Fruit fly (Drosophila melanogaster): ENCODE results near the gene CG16798.

Gene CG16798

DNA sequence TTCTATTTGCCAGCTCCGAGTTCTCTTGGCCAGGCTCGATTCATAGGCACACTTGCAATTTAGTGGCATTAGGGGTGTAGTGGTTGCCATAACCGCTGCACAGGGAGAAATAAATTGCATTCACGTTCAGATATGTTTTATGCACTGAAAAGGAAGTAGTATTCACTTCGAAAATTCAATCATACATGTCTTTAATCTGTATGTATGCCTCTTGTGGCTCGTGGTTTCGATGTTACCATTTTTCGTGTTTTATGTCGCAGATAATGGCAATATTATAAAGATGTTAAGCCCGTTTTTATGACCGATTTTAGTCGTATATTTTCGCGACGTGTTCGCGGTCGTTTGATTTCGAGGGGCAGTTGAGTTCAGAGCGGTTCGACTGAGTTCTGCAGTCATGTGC lies 53.6 kb downstream of the CG16798 start (continued):
- TF ChIP-seq eg (GFP tag; IDR thresholded peaks at IDR 0.05) = peak; percentile 66; the same call in 2 of the 3 replicates
- TF ChIP-seq Blimp-1 (GFP tag; optimal IDR thresholded peaks at IDR 0.05) = no peak
- no peak for TF ChIP-seq Ets21C (GFP tag; optimal IDR thresholded peaks at IDR 0.05)
- peak; percentile 5 for TF ChIP-seq acj6 (GFP tag; optimal IDR thresholded peaks at IDR 0.05)
- TF ChIP-seq CG8632 (GFP tag; optimal IDR thresholded peaks at IDR 0.05) = no peak
- TF ChIP-seq Eip75B (GFP tag; optimal IDR thresholded peaks at IDR 0.05) = no peak
- TF ChIP-seq cyc (GFP tag; optimal IDR thresholded peaks at IDR 0.05) = no peak
- TF ChIP-seq CG6792 (GFP tag; optimal IDR thresholded peaks at IDR 0.05) = no peak
- no peak for TF ChIP-seq topi (GFP tag; optimal IDR thresholded peaks at IDR 0.05)
- no peak for TF ChIP-seq esn (GFP tag; optimal IDR thresholded peaks at IDR 0.05)
- no peak for TF ChIP-seq svp (GFP tag)

DNA sequence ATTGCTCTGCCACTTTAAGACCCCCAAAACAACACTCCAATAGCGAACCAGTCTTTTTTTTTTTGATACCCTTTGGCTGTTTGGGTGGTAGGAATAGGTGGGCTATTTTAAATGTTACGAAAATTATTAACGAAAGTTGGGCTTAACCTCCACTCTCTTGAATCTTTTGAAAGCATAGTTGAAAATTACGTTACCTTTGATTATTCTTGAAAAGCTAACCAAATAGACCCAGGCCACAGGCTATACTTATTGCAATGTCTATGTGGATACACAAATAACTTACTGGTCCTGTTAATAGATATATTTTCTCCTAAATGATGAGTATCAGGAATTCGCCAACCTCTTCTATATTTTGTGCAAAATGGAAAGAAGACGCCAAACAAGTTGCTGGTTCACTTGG lies 54.2 kb downstream of the CG16798 start:
- TF ChIP-seq Hr4 (GFP tag; optimal IDR thresholded peaks at IDR 0.05) = peak; percentile 69
- TF ChIP-seq topi (GFP tag; optimal IDR thresholded peaks at IDR 0.05) = peak; percentile 53
- peak; percentile 20 for TF ChIP-seq achi (GFP tag; optimal IDR thresholded peaks at IDR 0.05)
- peak; percentile 54 for TF ChIP-seq CG32006 (GFP tag; optimal IDR thresholded peaks at IDR 0.05)
- TF ChIP-seq CG6276 (GFP tag; optimal IDR thresholded peaks at IDR 0.05) = peak; percentile 61
- TF ChIP-seq CG1621 (tag; optimal IDR thresholded peaks at IDR 0.05) = no peak
- TF ChIP-seq salr (GFP tag; optimal IDR thresholded peaks at IDR 0.05) = peak in 1 of 2 experiments; percentile 4
- TF ChIP-seq ss (GFP tag; optimal IDR thresholded peaks at IDR 0.05) = no peak
- peak; percentile 32 for TF ChIP-seq cyc (GFP tag; optimal IDR thresholded peaks at IDR 0.05)
- 0 out of 3 replicates have a peak, but pooled peaks have one; percentile 11 for TF ChIP-seq CG6163 (GFP tag; IDR thresholded peaks at IDR 0.05)
- peak; percentile 1 for TF ChIP-seq acj6 (GFP tag; optimal IDR thresholded peaks at IDR 0.05)
- TF ChIP-seq fkh (GFP tag; optimal IDR thresholded peaks at IDR 0.05) = no peak
- peak; percentile 20 for TF ChIP-seq OdsH (GFP tag; optimal IDR thresholded peaks at IDR 0.05)
- TF ChIP-seq svp (GFP tag) = peak; percentile 71
- no peak for TF ChIP-seq fd59A (GFP tag; optimal IDR thresholded peaks at IDR 0.05)
- TF ChIP-seq dsx (GFP tag; optimal IDR thresholded peaks at IDR 0.05; ENCODE audit: poor library complexity, severe bottlenecking) = no peak
- peak; percentile 59 for TF ChIP-seq CG15336 (GFP tag; IDR thresholded peaks at IDR 0.05)
- no peak for TF ChIP-seq Ets96B (tag; optimal IDR thresholded peaks at IDR 0.05)
- TF ChIP-seq Eip75B (GFP tag; optimal IDR thresholded peaks at IDR 0.05) = no peak
- TF ChIP-seq CG8119 (GFP tag; IDR thresholded peaks at IDR 0.05) = peak; percentile 71
- TF ChIP-seq CG10631 (GFP tag; optimal IDR thresholded peaks at IDR 0.05) = peak; percentile 12
- peak; percentile 20 for TF ChIP-seq CG3919 (GFP tag; optimal IDR thresholded peaks at IDR 0.05)
- TF ChIP-seq CG11762 (GFP tag; optimal IDR thresholded peaks at IDR 0.05; ENCODE audit: insufficient read depth) = no peak
- TF ChIP-seq CG8632 (GFP tag; optimal IDR thresholded peaks at IDR 0.05) = no peak
- TF ChIP-seq Lpt (GFP tag; optimal IDR thresholded peaks at IDR 0.05) = peak; percentile 22
- TF ChIP-seq Gug (GFP tag; IDR thresholded peaks at IDR 0.05) = 0 out of 2 replicates have a peak, but pooled peaks have one; percentile 28
- TF ChIP-seq esn (GFP tag; optimal IDR thresholded peaks at IDR 0.05) = no peak
- TF ChIP-seq CG6854 (GFP tag; optimal IDR thresholded peaks at IDR 0.05) = no peak
- TF ChIP-seq Eip78C (GFP tag) = peak; percentile 86
- TF ChIP-seq dac (GFP tag; optimal IDR thresholded peaks at IDR 0.05) = peak; percentile 2
- TF ChIP-seq Hr39 (GFP tag; optimal IDR thresholded peaks at IDR 0.05) = no peak
- TF ChIP-seq pdm3 (GFP tag; optimal IDR thresholded peaks at IDR 0.05) = peak; percentile 3
- peak; percentile 7 for TF ChIP-seq lz (GFP tag; optimal IDR thresholded peaks at IDR 0.05)
- TF ChIP-seq eg (GFP tag; IDR thresholded peaks at IDR 0.05) = peak; percentile 36; the same call in 1 of the 3 replicates

DNA sequence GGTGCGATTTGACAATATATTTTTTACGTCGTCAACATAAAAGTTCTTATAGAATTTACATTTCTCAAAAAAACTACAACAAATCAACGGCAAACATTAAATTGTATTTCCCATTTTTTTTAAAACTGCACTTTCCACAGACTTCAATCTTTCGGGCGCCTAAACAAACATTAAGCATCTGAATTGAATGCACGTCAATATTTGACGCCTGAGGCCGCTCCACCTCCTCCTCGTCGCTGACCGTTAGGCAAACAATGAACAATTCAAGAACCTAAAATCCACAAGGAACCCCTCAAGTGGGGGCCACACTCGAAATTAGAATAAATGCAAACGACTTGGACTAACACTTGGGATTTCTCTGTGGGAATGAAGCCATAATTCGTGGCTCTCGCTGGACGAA lies 54.8 kb downstream of the CG16798 start:
- TF ChIP-seq fkh (GFP tag; optimal IDR thresholded peaks at IDR 0.05) = peak; percentile 33
- TF ChIP-seq Ets21C (GFP tag; optimal IDR thresholded peaks at IDR 0.05) = no peak

Data from whole organism, prepupa.